Worm (Caenorhabditis elegans) whole organism, young adult: ENCODE data around the gene B0334.5.
A peak's percentile ranks its signal among the peaks of the same experiment; 100 is the strongest.

ENCODE experiments used
- B0035.1 ChIP-seq: sonication (generic microtip); optimal IDR thresholded peaks from 2 replicates; lab custom pipeline; 2016; ENCODE audit warnings: missing genetic modification characterization, mild to moderate bottlenecking, missing compliant biosample characterization, missing genotype, missing genetic modification reagents
- B0336.3 ChIP-seq: fragments of 200-800 bp; sonication (Bioruptor generic); IDR thresholded peaks from 2 replicates; pipeline ENCODE4 v1.3.6; 2022; ENCODE audit warnings: missing genetic modification characterization, missing compliant biosample characterization
- C06A6.2 ChIP-seq: fragments of 200-800 bp; sonication (Bioruptor generic); conservative IDR thresholded peaks from 2 replicates; pipeline ENCODE4 v1.3.6; 2022; ENCODE audit warnings: missing genetic modification characterization, missing compliant biosample characterization
- F10E7.11 ChIP-seq: sonication (generic microtip); optimal IDR thresholded peaks from 2 replicates; lab custom pipeline; 2017; ENCODE audit warnings: mild to moderate bottlenecking, missing genetic modification characterization, moderate library complexity, missing compliant biosample characterization
- F22D6.2 ChIP-seq: sonication (generic microtip); optimal IDR thresholded peaks from 2 replicates; lab custom pipeline; 2016; ENCODE audit warnings: mild to moderate bottlenecking, missing genetic modification characterization, missing compliant biosample characterization
- F23B12.7 ChIP-seq: sonication (generic microtip); optimal IDR thresholded peaks from 2 replicates; lab custom pipeline; 2017; ENCODE audit warnings: missing genetic modification characterization, mild to moderate bottlenecking, missing compliant biosample characterization, antibody characterized with exemption, moderate library complexity; ENCODE audit not compliant: insufficient read depth
- F33H1.4 ChIP-seq: fragments of 200-800 bp; sonication (Bioruptor generic); IDR thresholded peaks from 2 replicates; pipeline ENCODE4 v1.3.6; 2022; ENCODE audit warnings: missing genetic modification reagents, missing genetic modification characterization, missing compliant biosample characterization
- F49E8.2 ChIP-seq: sonication (generic microtip); optimal IDR thresholded peaks from 3 replicates; lab custom pipeline; 2017; ENCODE audit warnings: missing genetic modification characterization, mild to moderate bottlenecking, missing compliant biosample characterization, antibody characterized with exemption, moderate library complexity; ENCODE audit not compliant: insufficient read depth
- K12H6.12 ChIP-seq: fragments of 200-800 bp; sonication (Bioruptor generic); optimal IDR thresholded peaks from 2 replicates; lab custom pipeline; 2018; ENCODE audit warnings: mild to moderate bottlenecking, missing genetic modification characterization, missing compliant biosample characterization
- T26A5.8 ChIP-seq: sonication (generic microtip); optimal IDR thresholded peaks from 2 replicates; lab custom pipeline; 2016; ENCODE audit warnings: missing genetic modification characterization, missing compliant biosample characterization
- Y53F4B.3 ChIP-seq: fragments of 200-800 bp; sonication (Bioruptor generic); IDR thresholded peaks from 2 replicates; pipeline ENCODE4 v1.3.6; 2022; ENCODE audit warnings: missing genetic modification reagents, missing genetic modification characterization, missing compliant biosample characterization
- Y53G8AR.9 ChIP-seq: fragments of 200-800 bp; sonication (Bioruptor generic); conservative IDR thresholded peaks from 2 replicates; pipeline ENCODE4 v1.3.6; 2022; ENCODE audit warnings: missing genetic modification reagents, missing genetic modification characterization, missing compliant biosample characterization
- Y56A3A.18 ChIP-seq: fragments of 200-800 bp; sonication (Bioruptor generic); IDR thresholded peaks from 2 replicates; pipeline ENCODE4 v1.3.6; 2022; ENCODE audit warnings: missing genetic modification reagents, missing genetic modification characterization, missing compliant biosample characterization
- Y79H2A.3 ChIP-seq: fragments of 200-800 bp; sonication (Bioruptor generic); conservative IDR thresholded peaks from 2 replicates; pipeline ENCODE4 v1.3.6; 2022; ENCODE audit warnings: missing genetic modification reagents, missing genetic modification characterization, missing compliant biosample characterization
- Y95B8A.8 ChIP-seq: fragments of 200-800 bp; sonication (Bioruptor generic); IDR thresholded peaks from 2 replicates; pipeline ENCODE4 v1.3.6; 2022; ENCODE audit warnings: missing genetic modification reagents, missing genetic modification characterization, missing compliant biosample characterization
- akir-1 ChIP-seq: fragments of 200-800 bp; sonication (Bioruptor generic); optimal IDR thresholded peaks from 2 replicates; lab custom pipeline; 2018; ENCODE audit warnings: mild to moderate bottlenecking, missing genetic modification characterization, moderate library complexity, missing compliant biosample characterization
- aptf-3 ChIP-seq: fragments of 200-800 bp; sonication (Bioruptor generic); IDR thresholded peaks from 2 replicates; pipeline ENCODE4 v1.3.6; 2022; ENCODE audit warnings: missing genetic modification characterization, missing compliant biosample characterization
- atf-7 ChIP-seq: sonication (generic microtip); optimal IDR thresholded peaks from 2 replicates; lab custom pipeline; 2017; ENCODE audit warnings: mild to moderate bottlenecking, missing genetic modification characterization, missing compliant biosample characterization
- attf-6 ChIP-seq: fragments of 200-800 bp; sonication (Bioruptor generic); IDR thresholded peaks from 2 replicates; pipeline ENCODE4 v1.3.6; 2022; ENCODE audit warnings: missing genetic modification reagents, missing genetic modification characterization, missing compliant biosample characterization
- bed-2 ChIP-seq: fragments of 200-800 bp; sonication (Bioruptor generic); IDR thresholded peaks from 2 replicates; pipeline ENCODE4 v1.3.6; 2022; ENCODE audit warnings: missing genetic modification reagents, missing genetic modification characterization, missing compliant biosample characterization
- cebp-2 ChIP-seq: fragments of 200-800 bp; sonication (Bioruptor generic); IDR thresholded peaks from 2 replicates; pipeline ENCODE4 v1.3.6; 2022; ENCODE audit warnings: missing genetic modification characterization, missing compliant biosample characterization
- ceh-40 ChIP-seq: fragments of 200-800 bp; sonication (Bioruptor generic); IDR thresholded peaks from 2 replicates; pipeline ENCODE4 v1.3.6; 2022; ENCODE audit warnings: missing genetic modification characterization, missing compliant biosample characterization
- die-1 ChIP-seq: sonication (generic microtip); optimal IDR thresholded peaks from 2 replicates; lab custom pipeline; 2016; ENCODE audit warnings: missing genotype, mild to moderate bottlenecking, missing genetic modification characterization, missing compliant biosample characterization
- dox-1 ChIP-seq: fragments of 200-800 bp; sonication (Bioruptor generic); IDR thresholded peaks from 2 replicates; pipeline ENCODE4 v1.3.6; 2022; ENCODE audit warnings: missing genetic modification reagents, missing genetic modification characterization, missing compliant biosample characterization
- egl-18 ChIP-seq: fragments of 200-800 bp; sonication (Bioruptor generic); IDR thresholded peaks from 2 replicates; pipeline ENCODE4 v1.3.6; 2022; ENCODE audit warnings: missing genetic modification reagents, missing genetic modification characterization, missing compliant biosample characterization
- egl-44 ChIP-seq: fragments of 200-800 bp; sonication (Bioruptor generic); IDR thresholded peaks from 2 replicates; pipeline ENCODE4 v1.3.6; 2022; ENCODE audit warnings: missing genetic modification reagents, missing genetic modification characterization, missing compliant biosample characterization
- egrh-3 ChIP-seq: fragments of 200-800 bp; sonication (Bioruptor generic); IDR thresholded peaks from 2 replicates; pipeline ENCODE4 v1.3.6; 2022; ENCODE audit warnings: missing genetic modification reagents, missing genetic modification characterization, missing compliant biosample characterization
- ekl-4 ChIP-seq: fragments of 200-800 bp; sonication (Bioruptor generic); IDR thresholded peaks from 2 replicates; pipeline ENCODE4 v1.3.6; 2022; ENCODE audit warnings: missing genetic modification reagents, missing genetic modification characterization, missing compliant biosample characterization
- hlh-26 ChIP-seq: fragments of 200-800 bp; sonication (Bioruptor generic); conservative IDR thresholded peaks from 2 replicates; pipeline ENCODE4 v1.3.6; 2022; ENCODE audit warnings: missing genetic modification reagents, missing genetic modification characterization, missing compliant biosample characterization
- hsf-1 ChIP-seq: fragments of 200-800 bp; sonication (Bioruptor generic); IDR thresholded peaks from 2 replicates; pipeline ENCODE4 v1.3.6; 2022; ENCODE audit warnings: missing genetic modification reagents, missing genetic modification characterization, missing compliant biosample characterization
- let-526 ChIP-seq: fragments of 200-800 bp; sonication (Bioruptor generic); IDR thresholded peaks from 2 replicates; pipeline ENCODE4 v1.3.6; 2022; ENCODE audit warnings: missing genetic modification reagents, missing genetic modification characterization, missing compliant biosample characterization
- let-607 ChIP-seq, 2 experiments: fragments of 200-800 bp in 1 of 2; sonication (Bioruptor generic) in 1 of 2; sonication (generic microtip) in 1 of 2; optimal IDR thresholded peaks; 2 replicates each; lab custom pipeline; 2016 to 2018; ENCODE audit warnings: mild to moderate bottlenecking in 2 of 2, missing compliant biosample characterization in 2 of 2, missing genetic modification characterization in 2 of 2, moderate library complexity in 2 of 2, missing genotype in 1 of 2
- lin-35 ChIP-seq, 3 experiments: fragments of 150-350 bp in 2 of 3; sonication (generic microtip) in 1 of 3; optimal IDR thresholded peaks; 2 replicates each; lab custom pipeline; 2014 to 2018; ENCODE audit warnings: missing biosample characterization in 3 of 3, missing genetic modification characterization in 3 of 3, missing genetic modification reagents in 3 of 3
- madf-6 ChIP-seq: fragments of 200-800 bp; sonication (Bioruptor generic); IDR thresholded peaks from 2 replicates; pipeline ENCODE4 v1.3.6; 2022; ENCODE audit warnings: missing genetic modification reagents, missing genetic modification characterization, missing compliant biosample characterization
- mxl-1 ChIP-seq: sonication (generic microtip); optimal IDR thresholded peaks from 2 replicates; lab custom pipeline; 2016; ENCODE audit warnings: missing genetic modification characterization, missing compliant biosample characterization
- nfya-1 ChIP-seq: sonication (generic microtip); optimal IDR thresholded peaks from 2 replicates; lab custom pipeline; 2017; ENCODE audit warnings: antibody characterized with exemption, missing compliant biosample characterization, missing genetic modification characterization, borderline replicate concordance; ENCODE audit not compliant: insufficient read depth
- pha-4 ChIP-seq: fragments of 150-350 bp; sonication (generic microtip); optimal IDR thresholded peaks from 2 replicates; lab custom pipeline; 2014; ENCODE audit warnings: missing biosample characterization, missing genetic modification reagents, missing genetic modification characterization
- rpc-1 ChIP-seq, 2 experiments: fragments of 150-350 bp in 1 of 2; sonication (generic microtip) in 1 of 2; optimal IDR thresholded peaks; 2 replicates each; lab custom pipeline; 2014 to 2018; ENCODE audit warnings: missing biosample characterization in 1 of 2, missing genetic modification characterization in 1 of 2, missing genetic modification reagents in 1 of 2, missing genotype in 1 of 2
- sdz-38 ChIP-seq: sonication (generic microtip); optimal IDR thresholded peaks from 2 replicates; lab custom pipeline; 2016; ENCODE audit warnings: missing genotype, missing genetic modification characterization, missing compliant biosample characterization
- snpc-1.3 ChIP-seq: sonication (generic microtip); optimal IDR thresholded peaks from 2 replicates; lab custom pipeline; 2017; ENCODE audit warnings: missing genetic modification characterization, mild to moderate bottlenecking, missing compliant biosample characterization, antibody characterized with exemption, moderate library complexity, missing genotype, missing genetic modification reagents; ENCODE audit not compliant: insufficient read depth
- snpc-4 ChIP-seq, 5 experiments: fragments of 150-350 bp in 1 of 5; sonication (generic microtip) in 4 of 5; optimal IDR thresholded peaks; 2 replicates each; lab custom pipeline; 2014 to 2018; ENCODE audit warnings: missing genetic modification characterization in 5 of 5, missing biosample characterization in 3 of 5, antibody characterized with exemption in 2 of 5, mild to moderate bottlenecking in 2 of 5, missing compliant biosample characterization in 2 of 5, missing genotype in 2 of 5, moderate library complexity in 2 of 5, missing genetic modification reagents in 1 of 5
- tbx-9 ChIP-seq: sonication (generic microtip); optimal IDR thresholded peaks from 2 replicates; lab custom pipeline; 2016; ENCODE audit warnings: borderline replicate concordance, missing genetic modification characterization, inconsistent platforms, missing compliant biosample characterization
- tlf-1 ChIP-seq: fragments of 200-800 bp; sonication (Bioruptor generic); optimal IDR thresholded peaks from 2 replicates; lab custom pipeline; 2018; ENCODE audit warnings: mild to moderate bottlenecking, missing genetic modification characterization, missing compliant biosample characterization
- zim-3 ChIP-seq: sonication (generic microtip); optimal IDR thresholded peaks from 2 replicates; lab custom pipeline; 2017; ENCODE audit warnings: mild to moderate bottlenecking, missing genetic modification characterization, moderate library complexity, missing compliant biosample characterization
- ztf-22 ChIP-seq: fragments of 200-800 bp; sonication (Bioruptor generic); optimal IDR thresholded peaks from 2 replicates; lab custom pipeline; 2018; ENCODE audit warnings: mild to moderate bottlenecking, missing genetic modification characterization, moderate library complexity, missing compliant biosample characterization
- ztf-6 ChIP-seq: fragments of 200-800 bp; sonication (Bioruptor generic); IDR thresholded peaks from 2 replicates; pipeline ENCODE4 v1.3.6; 2022; ENCODE audit warnings: missing genetic modification reagents, missing genetic modification characterization, missing compliant biosample characterization

The B0334.5 gene

ce11 chrII:11453025-11453424 is 44.4 kb upstream of the B0334.5 start, which contains the start of gene rsp-1 (continued):
- TF ChIP-seq C06A6.2 (peak; percentile 45; the same call in 1 of the 2 replicates), F23B12.7 (tag; lab: Kevin White, UChicago) (peak; percentile 85), tlf-1 (peak; percentile 87), zim-3 (tag; lab: Kevin White, UChicago) (no peak), rpc-1 (optimal IDR thresholded peaks at IDR 0.05; lab: Kevin White, UChicago) (no peak), rpc-1 (tag; optimal IDR thresholded peaks at IDR 0.05; lab: Kevin White, UChicago) (no peak), F22D6.2 (tag; lab: Kevin White, UChicago) (peak; percentile 27), ceh-40 (GFP tag; lab: Robert Waterston, UW) (no peak), let-607 (tag; optimal IDR thresholded peaks at IDR 0.05; lab: Kevin White, UChicago) (peak; percentile 54 to 73), B0035.1 (peak; percentile 14), egl-44 (GFP tag; lab: Robert Waterston, UW) (0 out of 2 replicates have a peak, but pooled peaks have one; percentile 29), dox-1 (GFP tag; lab: Robert Waterston, UW) (peak; percentile 95), sdz-38 (tag; lab: Kevin White, UChicago) (no peak), snpc-1.3 (peak; percentile 72), ztf-22 (GFP tag; lab: Kevin White, UChicago) (no peak), bed-2 (no peak), let-526 (GFP tag; lab: Robert Waterston, UW) (peak; percentile 79), mxl-1 (tag; lab: Kevin White, UChicago) (no peak), ztf-6 (GFP tag; lab: Robert Waterston, UW) (0 out of 2 replicates have a peak, but pooled peaks have one; percentile 26), madf-6 (GFP tag; lab: Robert Waterston, UW) (peak; percentile 84), nfya-1 (tag; lab: Kevin White, UChicago) (no peak), Y56A3A.18 (GFP tag; lab: Robert Waterston, UW) (0 out of 2 replicates have a peak, but pooled peaks have one; percentile 49), tbx-9 (no peak), aptf-3 (GFP tag; lab: Robert Waterston, UW) (no peak), Y79H2A.3 (GFP tag; lab: Robert Waterston, UW) (no peak), K12H6.12 (tag; lab: Kevin White, UChicago) (peak; percentile 80), ekl-4 (peak; percentile 94), akir-1 (no peak), die-1 (tag; lab: Kevin White, UChicago) (peak; percentile 11), Y53G8AR.9 (GFP tag; lab: Robert Waterston, UW) (peak; percentile 93), cebp-2 (no peak), T26A5.8 (tag; lab: Kevin White, UChicago) (no peak), hlh-26 (GFP tag; lab: Robert Waterston, UW) (no peak), hsf-1 (peak; percentile 12; the same call in 1 of the 2 replicates), B0336.3 (GFP tag; lab: Robert Waterston, UW) (peak; percentile 83), F33H1.4 (GFP tag; lab: Robert Waterston, UW) (peak; percentile 76), atf-7 (peak; percentile 66), egrh-3 (GFP tag; lab: Robert Waterston, UW) (no peak), Y53F4B.3 (no peak), pha-4 (tag; lab: Kevin White, UChicago) (no peak), egl-18 (0 out of 2 replicates have a peak, but pooled peaks have one; percentile 30), lin-35 (GFP tag; optimal IDR thresholded peaks at IDR 0.05; lab: Kevin White, UChicago) (peak in 2 of 3 experiments; percentile 74 to 93), snpc-4 (GFP tag; optimal IDR thresholded peaks at IDR 0.05; lab: Kevin White, UChicago) (no peak), snpc-4 (tag; optimal IDR thresholded peaks at IDR 0.05; lab: Kevin White, UChicago) (peak; percentile 73 to 82 (median 80)), F10E7.11 (tag; lab: Kevin White, UChicago) (no peak), attf-6 (no peak; the same call in 1 of the 2 replicates), F49E8.2 (peak; percentile 53), Y95B8A.8 (GFP tag; lab: Robert Waterston, UW) (peak; percentile 93)
